Worm (Caenorhabditis elegans): ENCODE data around the gene T10B5.10.

T10B5.10 gene

ce11 chrV:1871768-1872296, 15.8 kb upstream of the T10B5.10 start, which contains the start of the genes T10B5.4 and cct-7 (continued):
- TF ChIP-seq fos-1 (tag; optimal IDR thresholded peaks at IDR 0.05) = no peak
- no peak for TF ChIP-seq ztf-11 (tag; optimal IDR thresholded peaks at IDR 0.05)
- peak; percentile 18 for TF ChIP-seq nhr-25 (tag; optimal IDR thresholded peaks at IDR 0.05; ENCODE audit: borderline replicate concordance, insufficient read depth)
- peak; percentile 24 for TF ChIP-seq zag-1 (tag; optimal IDR thresholded peaks at IDR 0.05)
- TF ChIP-seq nhr-77 (tag; optimal IDR thresholded peaks at IDR 0.05) = peak; percentile 90
- no peak for TF ChIP-seq sdz-12 (GFP tag; optimal IDR thresholded peaks at IDR 0.05)
- peak; percentile 42 for TF ChIP-seq spr-1 (tag; optimal IDR thresholded peaks at IDR 0.05)
- TF ChIP-seq Y105C5A.15 (GFP tag; IDR thresholded peaks at IDR 0.05) = no peak
- peak; percentile 80 for TF ChIP-seq egl-43 (GFP tag; IDR thresholded peaks at IDR 0.05)
- no peak for TF ChIP-seq zip-2 (tag; optimal IDR thresholded peaks at IDR 0.05)
- peak; percentile 92 for TF ChIP-seq nhr-11 (tag; optimal IDR thresholded peaks at IDR 0.05)
- TF ChIP-seq lim-7 (GFP tag; IDR thresholded peaks at IDR 0.05) = peak; percentile 34; the same call in 1 of the 2 replicates
- TF ChIP-seq duxl-1 (tag; optimal IDR thresholded peaks at IDR 0.05; ENCODE audit: poor library complexity) = peak; percentile 6
- peak; percentile 89 for TF ChIP-seq F37D6.2 (tag; optimal IDR thresholded peaks at IDR 0.05)
- peak; percentile 25 for TF ChIP-seq lin-15B (tag; optimal IDR thresholded peaks at IDR 0.05)
- peak; percentile 22 for TF ChIP-seq nhr-102 (tag; optimal IDR thresholded peaks at IDR 0.05)
- peak; percentile 97 for TF ChIP-seq lin-38 (GFP tag; IDR thresholded peaks at IDR 0.05)
- peak; percentile 28 for TF ChIP-seq zfp-2 (tag; optimal IDR thresholded peaks at IDR 0.05)
- no peak for TF ChIP-seq ama-1 (optimal IDR thresholded peaks at IDR 0.05)
- TF ChIP-seq ceh-62 (tag; optimal IDR thresholded peaks at IDR 0.05) = no peak
- 0 out of 2 replicates have a peak, but pooled peaks have one; percentile 22 for TF ChIP-seq lin-1 (GFP tag; IDR thresholded peaks at IDR 0.05)
- peak; percentile 70; the same call in 1 of the 2 replicates for TF ChIP-seq ceh-20 (GFP tag; IDR thresholded peaks at IDR 0.05)
- peak; percentile 9 for TF ChIP-seq snpc-4 (tag; optimal IDR thresholded peaks at IDR 0.05)
- TF ChIP-seq mdl-1 (tag; optimal IDR thresholded peaks at IDR 0.05) = peak in 1 of 2 experiments; percentile 79
- peak; percentile 89 for TF ChIP-seq unc-130 (GFP tag; optimal IDR thresholded peaks at IDR 0.05)
- TF ChIP-seq daf-16 (GFP tag; optimal IDR thresholded peaks at IDR 0.05) = no peak
- TF ChIP-seq daf-16 (tag; optimal IDR thresholded peaks at IDR 0.05) = peak; percentile 46
- peak; percentile 63; the same call in 1 of the 2 replicates for TF ChIP-seq ZK337.2 (GFP tag; IDR thresholded peaks at IDR 0.05)
- TF ChIP-seq F44E2.7 (GFP tag; IDR thresholded peaks at IDR 0.05) = no peak
- peak; percentile 96 for TF ChIP-seq mes-2 (tag; optimal IDR thresholded peaks at IDR 0.05; ENCODE audit: poor library complexity, severe bottlenecking)
- TF ChIP-seq lin-29 (GFP tag; IDR thresholded peaks at IDR 0.05) = no peak
- TF ChIP-seq F26F4.8 (GFP tag; conservative IDR thresholded peaks at IDR 0.05) = no peak
- TF ChIP-seq hlh-30 (tag; optimal IDR thresholded peaks at IDR 0.05; ENCODE audit: insufficient read depth) = peak; percentile 91
- TF ChIP-seq hlh-11 (tag; optimal IDR thresholded peaks at IDR 0.05) = peak; percentile 80
- TF ChIP-seq madf-5 (GFP tag; IDR thresholded peaks at IDR 0.05) = 0 out of 4 replicates have a peak, but pooled peaks of 1 of the 2 experiments have one; percentile 32
- TF ChIP-seq aha-1 (tag) = peak; percentile 98
- no peak for TF ChIP-seq cey-2 (tag; optimal IDR thresholded peaks at IDR 0.05; ENCODE audit: borderline replicate concordance, insufficient read depth)

- TF ChIP-seq unc-130 (GFP tag; optimal IDR thresholded peaks at IDR 0.05) (peak; percentile 54), tag-97 (GFP tag; IDR thresholded peaks at IDR 0.05) (no peak), dmd-8 (GFP tag; IDR thresholded peaks at IDR 0.05) (0 out of 2 replicates have a peak, but pooled peaks have one; percentile 23), hlh-30 (tag; optimal IDR thresholded peaks at IDR 0.05; ENCODE audit: insufficient read depth) (no peak), lin-38 (GFP tag; IDR thresholded peaks at IDR 0.05) (peak; percentile 67), dpl-1 (GFP tag; optimal IDR thresholded peaks at IDR 0.05) (peak; percentile 14), Y48G9A.11 (GFP tag; IDR thresholded peaks at IDR 0.05) (peak; percentile 41; the same call in 1 of the 2 replicates), mes-2 (tag; optimal IDR thresholded peaks at IDR 0.05; ENCODE audit: poor library complexity, severe bottlenecking) (peak; percentile 18), F49E8.2 (tag; optimal IDR thresholded peaks at IDR 0.05; ENCODE audit: borderline replicate concordance) (peak; percentile 7), F44E2.7 (GFP tag; IDR thresholded peaks at IDR 0.05) (0 out of 2 replicates have a peak, but pooled peaks have one; percentile 22), nhr-77 (tag; optimal IDR thresholded peaks at IDR 0.05) (no peak), skn-1 (tag; optimal IDR thresholded peaks at IDR 0.05) (no peak), lin-29 (GFP tag; IDR thresholded peaks at IDR 0.05) (no peak)
Measured at ce11 chrV:1870515-1870940, 14.5 kb upstream of the T10B5.10 start.

Measured in whole organism, L4 larva.